Worm (Caenorhabditis elegans): ENCODE results near the gene ech-6.

ce11 chrIII:9705157-9705905 is 47.4 kb downstream of the ech-6 start:
- TF ChIP-seq ref-1 (GFP tag; conservative IDR thresholded peaks at IDR 0.05) (no peak; the same call in 1 of the 2 replicates), flt-1 (GFP tag; IDR thresholded peaks at IDR 0.05) (no peak; the same call in 1 of the 2 replicates), tab-1 (GFP tag; IDR thresholded peaks at IDR 0.05) (no peak), T22C8.4 (GFP tag; IDR thresholded peaks at IDR 0.05) (no peak), ztf-23 (GFP tag; IDR thresholded peaks at IDR 0.05) (no peak), ztf-29 (GFP tag; IDR thresholded peaks at IDR 0.05) (no peak), klf-2 (GFP tag; conservative IDR thresholded peaks at IDR 0.05) (no peak)
